Fruit fly (Drosophila melanogaster) whole organism, embryonic: Measurements from ENCODE around the gene jdp.

Experiments
- Atf-2 ChIP-seq: fragments of 200-800 bp; sonication (Bioruptor generic); optimal IDR thresholded peaks from 2 replicates; lab custom pipeline; 2016; ENCODE audit warnings: missing biosample characterization, missing genetic modification characterization
- CG11560 ChIP-seq: fragments of 200-800 bp; sonication (Bioruptor generic); IDR thresholded peaks from 3 replicates; pipeline ENCODE4 v1.3.6; 2022; ENCODE audit warnings: missing biosample characterization, missing genetic modification characterization
- CG12659 ChIP-seq: fragments of 200-800 bp; sonication (Bioruptor generic); optimal IDR thresholded peaks from 3 replicates; lab custom pipeline; 2017; ENCODE audit warnings: mild to moderate bottlenecking, missing biosample characterization, missing genetic modification reagents, missing genetic modification characterization
- CG15011 ChIP-seq: fragments of 200-800 bp; sonication (Bioruptor generic); optimal IDR thresholded peaks from 3 replicates; lab custom pipeline; 2018; ENCODE audit warnings: missing biosample characterization, mild to moderate bottlenecking, missing genetic modification characterization
- CG1792 ChIP-seq: fragments of 200-800 bp; sonication (Bioruptor generic); optimal IDR thresholded peaks from 2 replicates; lab custom pipeline; 2016; ENCODE audit warnings: missing biosample characterization, missing genetic modification characterization
- CG18476 ChIP-seq: fragments of 200-800 bp; sonication (Bioruptor generic); optimal IDR thresholded peaks from 2 replicates; lab custom pipeline; 2016; ENCODE audit warnings: missing biosample characterization, mild to moderate bottlenecking, missing genetic modification characterization
- CG2202 ChIP-seq: fragments of 200-800 bp; sonication (Bioruptor generic); optimal IDR thresholded peaks from 2 replicates; lab custom pipeline; 2018; ENCODE audit warnings: missing biosample characterization, mild to moderate bottlenecking, missing genetic modification characterization
- CG30431 ChIP-seq: fragments of 200-800 bp; sonication (Bioruptor generic); optimal IDR thresholded peaks from 2 replicates; lab custom pipeline; 2017; ENCODE audit warnings: missing biosample characterization, missing genetic modification characterization
- CG3163 ChIP-seq: fragments of 200-800 bp; sonication (Bioruptor generic); optimal IDR thresholded peaks from 3 replicates; lab custom pipeline; 2016; ENCODE audit warnings: missing biosample characterization, missing genetic modification characterization
- CG34224 ChIP-seq: fragments of 200-800 bp; sonication (Bioruptor generic); IDR thresholded peaks from 3 replicates; pipeline ENCODE4 v1.3.6; 2022; ENCODE audit warnings: missing biosample characterization, missing genetic modification characterization; ENCODE audit not compliant: partially characterized antibody
- CG42726 ChIP-seq: fragments of 200-800 bp; sonication (Bioruptor generic); IDR thresholded peaks from 2 replicates; pipeline ENCODE4 v1.3.6; 2022; ENCODE audit warnings: missing biosample characterization, missing genetic modification characterization; ENCODE audit not compliant: partially characterized antibody
- CG4328 ChIP-seq: fragments of 200-800 bp; sonication (Bioruptor generic); optimal IDR thresholded peaks from 3 replicates; lab custom pipeline; 2017; ENCODE audit warnings: missing biosample characterization, missing genetic modification reagents, missing genetic modification characterization
- CG43689 ChIP-seq: fragments of 200-800 bp; sonication (Bioruptor generic); IDR thresholded peaks from 2 replicates; pipeline ENCODE4 v1.3.6; 2022; ENCODE audit warnings: missing biosample characterization, missing genetic modification characterization
- CG4404 ChIP-seq: fragments of 200-800 bp; sonication (Bioruptor generic); IDR thresholded peaks from 2 replicates; pipeline ENCODE4 v1.3.6; 2022; ENCODE audit warnings: missing biosample characterization, missing genetic modification characterization
- CG6272 ChIP-seq: fragments of 200-800 bp; sonication (Bioruptor generic); IDR thresholded peaks from 2 replicates; pipeline ENCODE4 v1.3.6; 2022; ENCODE audit warnings: missing biosample characterization, missing genetic modification characterization
- CG6654 ChIP-seq: fragments of 200-800 bp; sonication (Bioruptor generic); optimal IDR thresholded peaks from 2 replicates; lab custom pipeline; 2017; ENCODE audit warnings: missing biosample characterization, mild to moderate bottlenecking, missing genetic modification characterization
- CG7928 ChIP-seq: fragments of 200-800 bp; sonication (Bioruptor generic); optimal IDR thresholded peaks from 2 replicates; lab custom pipeline; 2017; ENCODE audit warnings: missing biosample characterization, mild to moderate bottlenecking, missing genetic modification characterization
- CG8359 ChIP-seq: fragments of 200-800 bp; sonication (Bioruptor generic); optimal IDR thresholded peaks from 2 replicates; lab custom pipeline; 2017; ENCODE audit warnings: missing biosample characterization, mild to moderate bottlenecking, missing genetic modification characterization, borderline replicate concordance
- CG9609 ChIP-seq: fragments of 200-800 bp; sonication (Bioruptor generic); optimal IDR thresholded peaks from 3 replicates; lab custom pipeline; 2016; ENCODE audit warnings: missing biosample characterization, missing genetic modification characterization
- CG9817 ChIP-seq: fragments of 200-800 bp; sonication (Bioruptor generic); optimal IDR thresholded peaks from 2 replicates; lab custom pipeline; 2018; ENCODE audit warnings: missing biosample characterization, mild to moderate bottlenecking, missing genetic modification characterization, moderate library complexity
- Doc2 ChIP-seq: fragments of 200-800 bp; sonication (Bioruptor generic); IDR thresholded peaks from 2 replicates; pipeline ENCODE4 v1.3.6; 2022; ENCODE audit warnings: missing biosample characterization, missing genetic modification characterization
- Fer1 ChIP-seq: fragments of 200-800 bp; sonication (Bioruptor generic); optimal IDR thresholded peaks from 2 replicates; lab custom pipeline; 2017; ENCODE audit warnings: missing biosample characterization, mild to moderate bottlenecking, missing genetic modification characterization
- HLH3B ChIP-seq: fragments of 200-800 bp; sonication (Bioruptor generic); IDR thresholded peaks from 2 replicates; pipeline ENCODE4 v1.3.6; 2022; ENCODE audit warnings: missing biosample characterization, missing genetic modification characterization
- HLH54F ChIP-seq: fragments of 200-800 bp; sonication (Bioruptor generic); optimal IDR thresholded peaks from 3 replicates; lab custom pipeline; 2016; ENCODE audit warnings: missing biosample characterization, missing genetic modification characterization
- Lim3 ChIP-seq: fragments of 200-800 bp; sonication (Bioruptor generic); IDR thresholded peaks from 2 replicates; pipeline ENCODE4 v1.3.6; 2022; ENCODE audit warnings: missing biosample characterization, missing genetic modification characterization
- MTF-1 ChIP-seq: fragments of 200-800 bp; sonication (Bioruptor generic); optimal IDR thresholded peaks from 2 replicates; lab custom pipeline; 2018; ENCODE audit warnings: missing biosample characterization, mild to moderate bottlenecking, missing genetic modification characterization, borderline replicate concordance
- Nf-YC ChIP-seq: fragments of 200-800 bp; optimal IDR thresholded peaks from 3 replicates; lab custom pipeline; 2019; ENCODE audit warnings: missing biosample characterization, mild to moderate bottlenecking, missing genetic modification characterization, moderate library complexity
- Oli ChIP-seq: fragments of 200-800 bp; sonication (Bioruptor generic); optimal IDR thresholded peaks from 2 replicates; lab custom pipeline; 2018; ENCODE audit warnings: missing biosample characterization, mild to moderate bottlenecking, missing genetic modification characterization, moderate library complexity
- Optix ChIP-seq: fragments of 200-800 bp; sonication (Bioruptor generic); IDR thresholded peaks from 3 replicates; pipeline ENCODE4 v1.3.6; 2022; ENCODE audit warnings: missing biosample characterization, missing genetic modification characterization
- Ptx1 ChIP-seq: fragments of 200-800 bp; sonication (Bioruptor generic); IDR thresholded peaks from 2 replicates; pipeline ENCODE4 v1.3.6; 2022; ENCODE audit warnings: missing biosample characterization, missing genetic modification characterization
- Sox102F ChIP-seq: fragments of 200-800 bp; sonication (Bioruptor generic); optimal IDR thresholded peaks from 2 replicates; lab custom pipeline; 2018; ENCODE audit warnings: missing biosample characterization, mild to moderate bottlenecking, missing genetic modification characterization, moderate library complexity
- Sry-β ChIP-seq: fragments of 200-800 bp; sonication (Bioruptor generic); optimal IDR thresholded peaks from 2 replicates; lab custom pipeline; 2018; ENCODE audit warnings: missing biosample characterization, mild to moderate bottlenecking, missing genetic modification characterization, moderate library complexity
- ab ChIP-seq: fragments of 200-800 bp; sonication (Bioruptor generic); optimal IDR thresholded peaks from 2 replicates; lab custom pipeline; 2016; ENCODE audit warnings: missing biosample characterization, missing genetic modification characterization
- ac ChIP-seq: fragments of 200-800 bp; sonication (Bioruptor generic); optimal IDR thresholded peaks from 3 replicates; lab custom pipeline; 2017; ENCODE audit warnings: missing biosample characterization, mild to moderate bottlenecking, missing genetic modification characterization
- ara ChIP-seq: fragments of 200-800 bp; sonication (Bioruptor generic); IDR thresholded peaks from 2 replicates; pipeline ENCODE4 v1.3.6; 2022; ENCODE audit warnings: missing biosample characterization, missing genetic modification characterization
- az2 ChIP-seq: fragments of 200-800 bp; sonication (Bioruptor generic); optimal IDR thresholded peaks from 3 replicates; lab custom pipeline; 2016; ENCODE audit warnings: missing biosample characterization, missing genetic modification characterization
- bbx ChIP-seq: fragments of 200-800 bp; sonication (Bioruptor generic); IDR thresholded peaks from 2 replicates; pipeline ENCODE4 v1.3.6; 2022; ENCODE audit warnings: missing biosample characterization, missing genetic modification characterization; ENCODE audit not compliant: partially characterized antibody
- dmrt11E ChIP-seq: fragments of 200-800 bp; sonication (Bioruptor generic); optimal IDR thresholded peaks from 3 replicates; lab custom pipeline; 2018; ENCODE audit warnings: missing biosample characterization, mild to moderate bottlenecking, missing genetic modification characterization, moderate library complexity
- fd64A ChIP-seq: fragments of 200-800 bp; sonication (Bioruptor generic); optimal IDR thresholded peaks from 3 replicates; lab custom pipeline; 2018; ENCODE audit warnings: missing biosample characterization, mild to moderate bottlenecking, missing genetic modification characterization
- fru ChIP-seq: fragments of >200 bp; optimal IDR thresholded peaks from 2 replicates; lab custom pipeline; 2017
- fu2 ChIP-seq: fragments of 200-800 bp; sonication (Bioruptor generic); optimal IDR thresholded peaks from 2 replicates; lab custom pipeline; 2016; ENCODE audit warnings: missing biosample characterization, missing genetic modification characterization
- gem ChIP-seq: fragments of 200-800 bp; sonication (Bioruptor generic); optimal IDR thresholded peaks from 2 replicates; lab custom pipeline; 2019; ENCODE audit warnings: missing biosample characterization, mild to moderate bottlenecking, missing genetic modification characterization, moderate library complexity
- grn ChIP-seq: fragments of 200-800 bp; sonication (Bioruptor generic); optimal IDR thresholded peaks from 3 replicates; lab custom pipeline; 2017; ENCODE audit warnings: missing biosample characterization, missing genetic modification characterization
- gsb ChIP-seq: fragments of 200-800 bp; sonication (Bioruptor generic); IDR thresholded peaks from 2 replicates; pipeline ENCODE4 v1.3.6; 2022; ENCODE audit warnings: missing biosample characterization, missing genetic modification characterization
- ind ChIP-seq: fragments of 200-800 bp; sonication (Bioruptor generic); optimal IDR thresholded peaks from 3 replicates; lab custom pipeline; 2016; ENCODE audit warnings: missing biosample characterization, missing genetic modification characterization
- jing ChIP-seq: fragments of 200-800 bp; sonication (Bioruptor generic); optimal IDR thresholded peaks from 2 replicates; lab custom pipeline; 2018; ENCODE audit warnings: missing biosample characterization, mild to moderate bottlenecking, missing genetic modification characterization
- ken ChIP-seq: fragments of 200-800 bp; sonication (Bioruptor generic); IDR thresholded peaks from 3 replicates; pipeline ENCODE4 v1.3.6; 2022; ENCODE audit warnings: missing biosample characterization, missing genetic modification characterization
- shn ChIP-seq: fragments of 200-800 bp; sonication (Bioruptor generic); optimal IDR thresholded peaks from 3 replicates; lab custom pipeline; 2016; ENCODE audit warnings: missing biosample characterization, missing genetic modification characterization
- slp2 ChIP-seq: fragments of 200-800 bp; sonication (Bioruptor generic); optimal IDR thresholded peaks from 2 replicates; lab custom pipeline; 2016; ENCODE audit warnings: missing biosample characterization, missing genetic modification characterization
- sug ChIP-seq: fragments of 200-800 bp; optimal IDR thresholded peaks from 2 replicates; lab custom pipeline; 2019; ENCODE audit warnings: missing biosample characterization, mild to moderate bottlenecking, missing genetic modification characterization, moderate library complexity
- toy ChIP-seq: fragments of 200-800 bp; sonication (Bioruptor generic); IDR thresholded peaks from 2 replicates; pipeline ENCODE4 v1.3.6; 2022; ENCODE audit warnings: missing biosample characterization, missing genetic modification characterization
- z ChIP-seq: fragments of 200-800 bp; sonication (Bioruptor generic); IDR thresholded peaks from 3 replicates; pipeline ENCODE4 v1.3.6; 2022; ENCODE audit warnings: missing biosample characterization, missing genetic modification characterization

jdp gene

dm6 chr3R:30540196-30540595 lies 13.4 kb upstream of the jdp start (continued):
- peak; percentile 89 for TF ChIP-seq gsb (GFP tag; lab: Robert Waterston, UW)
- TF ChIP-seq jing (GFP tag; lab: Kevin White, UChicago), result peak; percentile 79
- peak; percentile 94 for TF ChIP-seq Fer1
- peak; percentile 88 for TF ChIP-seq CG30431
- peak; percentile 78 for TF ChIP-seq CG6654 (GFP tag; lab: Kevin White, UChicago)
- TF ChIP-seq gem (tag; lab: Kevin White, UChicago), result peak; percentile 94
- TF ChIP-seq Sox102F (GFP tag; lab: Kevin White, UChicago), result peak; percentile 95
- TF ChIP-seq z (GFP tag; lab: Robert Waterston, UW), result peak; percentile 60; the same call in 2 of the 3 replicates
- no peak for TF ChIP-seq CG34224
- TF ChIP-seq ken (GFP tag; lab: Robert Waterston, UW), result peak; percentile 92
- TF ChIP-seq toy (GFP tag; lab: Robert Waterston, UW), result peak; percentile 67
- peak; percentile 87 for TF ChIP-seq Optix
- TF ChIP-seq CG9817 (tag; lab: Kevin White, UChicago), result peak; percentile 95
- TF ChIP-seq Nf-YC (tag; lab: Kevin White, UChicago), result peak; percentile 68
- peak; percentile 21 for TF ChIP-seq grn (GFP tag; lab: Kevin White, UChicago)
- peak; percentile 71 for TF ChIP-seq CG8359 (GFP tag; lab: Kevin White, UChicago)
- TF ChIP-seq CG42726 (GFP tag; lab: Robert Waterston, UW), result no peak
- peak; percentile 84 for TF ChIP-seq shn (GFP tag; lab: Kevin White, UChicago)
- no peak for TF ChIP-seq Sry-β
- TF ChIP-seq CG43689 (GFP tag; lab: Robert Waterston, UW), result peak; percentile 80
- TF ChIP-seq CG7928 (GFP tag; lab: Kevin White, UChicago), result peak; percentile 75
- peak; percentile 79 for TF ChIP-seq ab (GFP tag; lab: Kevin White, UChicago)
- peak; percentile 90 for TF ChIP-seq ara (GFP tag; lab: Robert Waterston, UW)
- peak; percentile 86 for TF ChIP-seq CG18476
- TF ChIP-seq CG15011, result peak; percentile 87
- peak; percentile 97 for TF ChIP-seq ind (GFP tag; lab: Kevin White, UChicago)
- peak; percentile 67 for TF ChIP-seq CG3163 (GFP tag; lab: Kevin White, UChicago)
- peak; percentile 77 for TF ChIP-seq fd64A (GFP tag; lab: Kevin White, UChicago)
- TF ChIP-seq CG1792, result peak; percentile 92
- peak; percentile 84 for TF ChIP-seq CG11560 (tag; lab: Robert Waterston, UW)
- peak; percentile 87 for TF ChIP-seq sug
- TF ChIP-seq fru (lab: Kevin White, UChicago), result no peak
- TF ChIP-seq CG6272 (GFP tag; lab: Robert Waterston, UW), result peak; percentile 85
- peak; percentile 82 for TF ChIP-seq slp2 (GFP tag; lab: Kevin White, UChicago)
- peak; percentile 90 for TF ChIP-seq HLH54F (GFP tag; lab: Kevin White, UChicago)
- peak; percentile 90 for TF ChIP-seq fu2 (GFP tag; lab: Kevin White, UChicago)
- TF ChIP-seq Ptx1 (GFP tag; lab: Robert Waterston, UW), result peak; percentile 94
- peak; percentile 80 for TF ChIP-seq Doc2 (GFP tag; lab: Robert Waterston, UW)
- peak; percentile 92 for TF ChIP-seq CG9609 (GFP tag; lab: Kevin White, UChicago)
- TF ChIP-seq Oli (tag; lab: Kevin White, UChicago), result peak; percentile 91
- peak; percentile 91 for TF ChIP-seq az2 (GFP tag; lab: Kevin White, UChicago)
- no peak for TF ChIP-seq bbx (GFP tag; lab: Robert Waterston, UW)
- peak; percentile 84 for TF ChIP-seq MTF-1
- peak; percentile 93 for TF ChIP-seq CG12659 (GFP tag; lab: Kevin White, UChicago)
- TF ChIP-seq CG4404 (GFP tag; lab: Robert Waterston, UW), result peak; percentile 71
- peak; percentile 81 for TF ChIP-seq Lim3
- TF ChIP-seq CG4328 (GFP tag; lab: Kevin White, UChicago), result peak; percentile 85
- TF ChIP-seq dmrt11E (tag; lab: Kevin White, UChicago), result peak; percentile 67
- TF ChIP-seq ac (GFP tag; lab: Kevin White, UChicago), result no peak
- peak; percentile 87 for TF ChIP-seq Atf-2 (GFP tag; lab: Kevin White, UChicago)
- TF ChIP-seq CG2202 (tag; lab: Kevin White, UChicago), result peak; percentile 62
- peak; percentile 95 for TF ChIP-seq HLH3B (GFP tag; lab: Robert Waterston, UW)
